Worm (Caenorhabditis elegans) whole organism, L3 larva: ENCODE results near the gene idpc-4.

Source experiments
- egl-27 ChIP-seq: sonication (generic microtip); optimal IDR thresholded peaks from 4 replicates; lab custom pipeline; 2017; ENCODE audit warnings: missing biosample characterization, missing genetic modification reagents, missing genetic modification characterization
- fos-1 ChIP-seq: fragments of 150-350 bp; optimal IDR thresholded peaks from 2 replicates; lab custom pipeline; 2014; ENCODE audit warnings: missing biosample characterization, missing genetic modification characterization
- lin-15B ChIP-seq: fragments of 150-350 bp; optimal IDR thresholded peaks from 2 replicates; lab custom pipeline; 2014; ENCODE audit warnings: missing biosample characterization, missing genetic modification characterization
- pha-4 ChIP-seq: fragments of 150-350 bp; optimal IDR thresholded peaks from 2 replicates; lab custom pipeline; 2014; ENCODE audit warnings: missing biosample characterization, missing genetic modification reagents, missing genetic modification characterization
- pqm-1 ChIP-seq: fragments of 150-350 bp; optimal IDR thresholded peaks from 2 replicates; lab custom pipeline; 2017; ENCODE audit warnings: missing biosample characterization, missing genetic modification characterization, inconsistent platforms
- skn-1 ChIP-seq: fragments of 150-350 bp; optimal IDR thresholded peaks from 2 replicates; lab custom pipeline; 2014; ENCODE audit warnings: missing biosample characterization, missing genetic modification characterization
- unc-62 ChIP-seq: fragments of 150-350 bp; sonication (generic microtip); optimal IDR thresholded peaks from 4 replicates; lab custom pipeline; 2014; ENCODE audit warnings: missing biosample characterization, missing genetic modification reagents, missing genetic modification characterization
- zag-1 ChIP-seq: fragments of 150-350 bp; optimal IDR thresholded peaks from 2 replicates; lab custom pipeline; 2014; ENCODE audit warnings: missing biosample characterization, missing genetic modification characterization
- ztf-11 ChIP-seq: fragments of 150-350 bp; optimal IDR thresholded peaks from 2 replicates; lab custom pipeline; 2014; ENCODE audit warnings: missing biosample characterization, missing genetic modification characterization

ce11 chrV:9615725-9616124, 9.5 kb upstream of the idpc-4 start, which contains the start of gene pqn-63:
- TF ChIP-seq unc-62 (GFP tag; lab: Kevin White, UChicago) (no peak), skn-1 (no peak), egl-27 (tag; lab: Kevin White, UChicago) (no peak), lin-15B (no peak), zag-1 (tag; lab: Kevin White, UChicago) (no peak), pha-4 (tag; lab: Kevin White, UChicago) (peak; percentile 42), fos-1 (no peak), ztf-11 (tag; lab: Kevin White, UChicago) (no peak), pqm-1 (tag; lab: Kevin White, UChicago) (no peak)
